Worm (Caenorhabditis elegans) whole organism, L3 larva: ENCODE results near the gene twnk-1.
A peak's percentile ranks its signal among the peaks of the same experiment; 100 is the strongest.

Source experiments
- R02D3.7 ChIP-seq: fragments of 150-350 bp; optimal IDR thresholded peaks from 2 replicates; lab custom pipeline; 2014; ENCODE audit warnings: missing biosample characterization, missing genetic modification characterization
- ZK546.5 ChIP-seq: sonication (generic microtip); optimal IDR thresholded peaks from 2 replicates; lab custom pipeline; 2017; ENCODE audit warnings: missing biosample characterization, missing genetic modification characterization
- aly-2 ChIP-seq: fragments of 150-350 bp; optimal IDR thresholded peaks from 2 replicates; lab custom pipeline; 2014; ENCODE audit warnings: missing biosample characterization, missing genetic modification characterization
- ama-1 ChIP-seq: fragments of 150-350 bp; optimal IDR thresholded peaks from 2 replicates; lab custom pipeline; 2018
- ceh-28 ChIP-seq: fragments of 150-350 bp; optimal IDR thresholded peaks from 2 replicates; lab custom pipeline; 2014; ENCODE audit warnings: missing biosample characterization, missing genetic modification reagents, missing genetic modification characterization
- ceh-82 ChIP-seq: fragments of 150-350 bp; optimal IDR thresholded peaks from 2 replicates; lab custom pipeline; 2014; ENCODE audit warnings: missing biosample characterization, missing genetic modification characterization
- ceh-9 ChIP-seq: sonication (generic microtip); optimal IDR thresholded peaks from 2 replicates; lab custom pipeline; 2018; ENCODE audit warnings: missing biosample characterization, missing genetic modification characterization
- daf-12 ChIP-seq: fragments of 150-350 bp; optimal IDR thresholded peaks from 2 replicates; lab custom pipeline; 2014; ENCODE audit warnings: missing biosample characterization, missing genetic modification reagents, missing genetic modification characterization
- egl-27 ChIP-seq: sonication (generic microtip); optimal IDR thresholded peaks from 4 replicates; lab custom pipeline; 2017; ENCODE audit warnings: missing biosample characterization, missing genetic modification reagents, missing genetic modification characterization
- egl-5 ChIP-seq: fragments of 150-350 bp; optimal IDR thresholded peaks from 2 replicates; lab custom pipeline; 2017; ENCODE audit warnings: missing biosample characterization, missing genetic modification reagents, missing genetic modification characterization, inconsistent platforms
- elt-1 ChIP-seq: fragments of 150-350 bp; optimal IDR thresholded peaks from 2 replicates; lab custom pipeline; 2014; ENCODE audit warnings: missing biosample characterization, missing genetic modification characterization
- elt-2 ChIP-seq: sonication (generic microtip); optimal IDR thresholded peaks from 2 replicates; lab custom pipeline; 2016; ENCODE audit warnings: missing genetic modification reagents, mild to moderate bottlenecking, missing genetic modification characterization, missing compliant biosample characterization
- elt-3 ChIP-seq, 3 experiments: fragments of 150-350 bp in 1 of 3; sonication (generic microtip) in 2 of 3; optimal IDR thresholded peaks; 2 replicates in 2 of 3; 4 replicates in 1 of 3; lab custom pipeline; 2014 to 2017; ENCODE audit warnings: missing biosample characterization in 3 of 3, missing genetic modification characterization in 3 of 3
- eor-1 ChIP-seq, 2 experiments: fragments of 150-350 bp; optimal IDR thresholded peaks; 2 replicates each; lab custom pipeline; 2014 to 2018; ENCODE audit warnings: missing biosample characterization in 2 of 2, missing genetic modification characterization in 2 of 2
- fkh-10 ChIP-seq: sonication (generic microtip); optimal IDR thresholded peaks from 2 replicates; lab custom pipeline; 2017; ENCODE audit warnings: missing biosample characterization, missing genetic modification reagents, missing genetic modification characterization
- fkh-2 ChIP-seq: fragments of 150-350 bp; optimal IDR thresholded peaks from 2 replicates; lab custom pipeline; 2014; ENCODE audit warnings: missing biosample characterization, missing genetic modification reagents, missing genetic modification characterization
- jun-1 ChIP-seq: fragments of 150-350 bp; optimal IDR thresholded peaks from 2 replicates; lab custom pipeline; 2014; ENCODE audit warnings: missing biosample characterization, missing genetic modification reagents, missing genetic modification characterization
- lin-39 ChIP-seq: fragments of 150-350 bp; optimal IDR thresholded peaks from 2 replicates; lab custom pipeline; 2018; ENCODE audit warnings: missing biosample characterization, missing genetic modification reagents, missing genetic modification characterization
- mdl-1 ChIP-seq: fragments of 150-350 bp; optimal IDR thresholded peaks from 2 replicates; lab custom pipeline; 2014; ENCODE audit warnings: missing biosample characterization, missing genetic modification characterization
- mml-1 ChIP-seq: fragments of 150-350 bp; sonication (generic microtip); optimal IDR thresholded peaks from 3 replicates; lab custom pipeline; 2014; ENCODE audit warnings: missing biosample characterization, missing genetic modification characterization
- nfya-1 ChIP-seq: sonication (generic microtip); optimal IDR thresholded peaks from 2 replicates; lab custom pipeline; 2017; ENCODE audit warnings: missing genetic modification characterization, mild to moderate bottlenecking, missing compliant biosample characterization, antibody characterized with exemption, moderate library complexity; ENCODE audit not compliant: insufficient read depth
- nhr-11 ChIP-seq: fragments of 150-350 bp; optimal IDR thresholded peaks from 2 replicates; lab custom pipeline; 2014; ENCODE audit warnings: missing biosample characterization, missing genetic modification characterization
- nhr-12 ChIP-seq: fragments of 150-350 bp; optimal IDR thresholded peaks from 2 replicates; lab custom pipeline; 2014; ENCODE audit warnings: missing biosample characterization, missing genetic modification characterization
- nhr-23 ChIP-seq: fragments of 150-350 bp; optimal IDR thresholded peaks from 2 replicates; lab custom pipeline; 2014; ENCODE audit warnings: missing biosample characterization, missing genetic modification reagents, missing genetic modification characterization
- nhr-237 ChIP-seq: fragments of 150-350 bp; optimal IDR thresholded peaks from 2 replicates; lab custom pipeline; 2014; ENCODE audit warnings: missing biosample characterization, missing genetic modification characterization
- nhr-25 ChIP-seq: sonication (generic microtip); optimal IDR thresholded peaks from 2 replicates; lab custom pipeline; 2017; ENCODE audit warnings: missing biosample characterization, missing genetic modification characterization
- nhr-43 ChIP-seq: sonication (generic microtip); optimal IDR thresholded peaks from 2 replicates; lab custom pipeline; 2016; ENCODE audit warnings: mild to moderate bottlenecking, missing genetic modification characterization, missing compliant biosample characterization; ENCODE audit not compliant: poor library complexity, severe bottlenecking
- nhr-67 ChIP-seq: fragments of 150-350 bp; optimal IDR thresholded peaks from 2 replicates; lab custom pipeline; 2014; ENCODE audit warnings: missing biosample characterization, missing genetic modification characterization
- nhr-76 ChIP-seq: fragments of 150-350 bp; sonication (generic microtip); optimal IDR thresholded peaks from 5 replicates; lab custom pipeline; 2014; ENCODE audit warnings: missing biosample characterization, missing genetic modification characterization
- nhr-77 ChIP-seq: fragments of 150-350 bp; optimal IDR thresholded peaks from 2 replicates; lab custom pipeline; 2014; ENCODE audit warnings: missing biosample characterization, missing genetic modification characterization
- pha-4 ChIP-seq: fragments of 150-350 bp; optimal IDR thresholded peaks from 2 replicates; lab custom pipeline; 2014; ENCODE audit warnings: missing biosample characterization, missing genetic modification reagents, missing genetic modification characterization
- pqm-1 ChIP-seq: fragments of 150-350 bp; optimal IDR thresholded peaks from 2 replicates; lab custom pipeline; 2017; ENCODE audit warnings: missing biosample characterization, missing genetic modification characterization, inconsistent platforms
- sea-2 ChIP-seq: fragments of 150-350 bp; sonication (generic microtip); optimal IDR thresholded peaks from 4 replicates; lab custom pipeline; 2014; ENCODE audit warnings: missing biosample characterization, missing genetic modification reagents, missing genetic modification characterization
- skn-1 ChIP-seq: fragments of 150-350 bp; optimal IDR thresholded peaks from 2 replicates; lab custom pipeline; 2014; ENCODE audit warnings: missing biosample characterization, missing genetic modification characterization
- snpc-4 ChIP-seq: fragments of 150-350 bp; optimal IDR thresholded peaks from 2 replicates; lab custom pipeline; 2014; ENCODE audit warnings: missing biosample characterization, missing genetic modification characterization
- tbx-2 ChIP-seq: sonication (generic microtip); optimal IDR thresholded peaks from 2 replicates; lab custom pipeline; 2016; ENCODE audit warnings: mild to moderate bottlenecking, missing genetic modification characterization, missing compliant biosample characterization
- unc-39 ChIP-seq: sonication (generic microtip); optimal IDR thresholded peaks from 4 replicates; lab custom pipeline; 2017; ENCODE audit warnings: missing biosample characterization, missing genetic modification characterization
- zag-1 ChIP-seq: fragments of 150-350 bp; optimal IDR thresholded peaks from 2 replicates; lab custom pipeline; 2014; ENCODE audit warnings: missing biosample characterization, missing genetic modification characterization
- ztf-11 ChIP-seq: fragments of 150-350 bp; optimal IDR thresholded peaks from 2 replicates; lab custom pipeline; 2014; ENCODE audit warnings: missing biosample characterization, missing genetic modification characterization
- ztf-4 ChIP-seq: fragments of 150-350 bp; optimal IDR thresholded peaks from 2 replicates; lab custom pipeline; 2014; ENCODE audit warnings: missing biosample characterization, missing genetic modification characterization

twnk-1 gene

DNA sequence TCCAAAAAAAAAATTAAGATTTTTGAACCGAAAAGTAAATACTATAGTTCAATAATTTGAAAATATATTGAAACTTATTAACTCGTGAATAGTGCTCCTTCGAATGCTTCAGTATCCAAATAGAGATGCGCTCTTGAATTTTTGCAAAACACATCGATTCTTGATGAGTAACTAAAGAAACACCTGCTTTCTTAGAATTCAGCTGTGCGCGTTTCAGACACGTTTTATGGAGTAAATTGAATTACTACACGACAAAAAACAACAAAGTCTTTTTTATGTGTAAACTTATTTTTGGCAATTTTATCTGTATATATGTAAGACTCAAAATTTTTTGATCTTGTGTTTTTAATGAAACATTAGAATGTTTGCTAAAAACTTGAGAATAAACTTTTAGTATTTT lies 45.5 kb downstream of the twnk-1 start:
- TF ChIP-seq nfya-1 (tag; lab: Kevin White, UChicago): no peak
- no peak for TF ChIP-seq egl-5
- TF ChIP-seq eor-1 (tag; optimal IDR thresholded peaks at IDR 0.05; lab: Kevin White, UChicago): no peak
- TF ChIP-seq ztf-11: no peak
- TF ChIP-seq snpc-4 (tag; lab: Kevin White, UChicago): no peak
- no peak for TF ChIP-seq daf-12 (tag; lab: Kevin White, UChicago)
- TF ChIP-seq nhr-11 (tag; lab: Kevin White, UChicago): no peak
- no peak for TF ChIP-seq fkh-10 (GFP tag; lab: Kevin White, UChicago)
- no peak for TF ChIP-seq ceh-9 (tag; lab: Kevin White, UChicago)
- no peak for TF ChIP-seq nhr-67 (tag; lab: Kevin White, UChicago)
- no peak for TF ChIP-seq lin-39 (tag; lab: Kevin White, UChicago)
- TF ChIP-seq nhr-237 (tag; lab: Kevin White, UChicago): no peak
- TF ChIP-seq mdl-1 (tag; lab: Kevin White, UChicago): no peak
- TF ChIP-seq zag-1 (tag; lab: Kevin White, UChicago): no peak
- no peak for TF ChIP-seq nhr-77 (tag; lab: Kevin White, UChicago)

DNA sequence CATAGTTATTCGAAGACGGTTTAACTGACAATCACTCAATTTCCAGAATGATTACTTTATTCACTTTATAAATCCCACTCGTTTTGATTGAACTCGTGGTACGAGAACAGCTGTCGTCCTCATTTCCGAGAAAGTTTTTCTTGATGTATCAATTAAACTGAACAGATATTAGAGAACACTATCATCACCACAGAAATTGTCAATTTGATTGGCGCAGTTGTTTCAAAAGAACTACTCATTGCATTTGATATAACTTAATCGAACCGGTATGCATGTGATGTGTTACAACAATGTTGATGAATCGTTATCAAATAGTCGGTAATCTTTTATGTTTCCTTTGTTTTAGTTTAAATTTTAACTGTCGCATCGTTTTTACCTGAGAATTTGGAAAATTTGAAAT lies 46.0 kb downstream of the twnk-1 start:
- TF ChIP-seq egl-5: peak; percentile 23
- peak; percentile 14 for TF ChIP-seq nhr-11 (tag; lab: Kevin White, UChicago)
- TF ChIP-seq nfya-1 (tag; lab: Kevin White, UChicago): peak; percentile 24
- TF ChIP-seq nhr-25 (tag; lab: Kevin White, UChicago): no peak

DNA sequence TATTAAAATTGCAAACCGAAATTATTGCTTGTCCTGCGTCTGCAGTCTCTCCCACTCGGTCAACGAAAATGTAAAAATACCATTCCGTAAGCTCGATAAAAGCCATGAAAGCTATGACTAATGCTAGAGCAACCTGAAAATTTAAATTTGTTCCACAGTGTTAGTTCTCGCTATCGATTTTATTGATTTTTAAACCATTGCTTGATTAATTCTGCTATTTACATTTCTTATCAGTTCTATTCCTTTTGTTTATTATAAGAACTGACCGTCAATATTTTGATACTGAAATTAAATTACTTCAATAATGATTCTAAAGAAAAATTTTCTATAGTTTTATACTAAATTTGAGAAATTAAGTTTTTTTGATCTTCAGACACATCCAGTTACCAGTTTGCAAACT lies 48.1 kb downstream of the twnk-1 start:
- TF ChIP-seq sea-2 (no peak), nhr-76 (tag; lab: Kevin White, UChicago) (no peak), pha-4 (tag; lab: Kevin White, UChicago) (peak; percentile 90), ceh-28 (peak; percentile 63), nhr-11 (tag; lab: Kevin White, UChicago) (no peak), skn-1 (tag; lab: Kevin White, UChicago) (no peak), nhr-67 (tag; lab: Kevin White, UChicago) (no peak), nfya-1 (tag; lab: Kevin White, UChicago) (no peak), nhr-23 (tag; lab: Kevin White, UChicago) (no peak), elt-2 (tag; lab: Kevin White, UChicago) (no peak)

DNA sequence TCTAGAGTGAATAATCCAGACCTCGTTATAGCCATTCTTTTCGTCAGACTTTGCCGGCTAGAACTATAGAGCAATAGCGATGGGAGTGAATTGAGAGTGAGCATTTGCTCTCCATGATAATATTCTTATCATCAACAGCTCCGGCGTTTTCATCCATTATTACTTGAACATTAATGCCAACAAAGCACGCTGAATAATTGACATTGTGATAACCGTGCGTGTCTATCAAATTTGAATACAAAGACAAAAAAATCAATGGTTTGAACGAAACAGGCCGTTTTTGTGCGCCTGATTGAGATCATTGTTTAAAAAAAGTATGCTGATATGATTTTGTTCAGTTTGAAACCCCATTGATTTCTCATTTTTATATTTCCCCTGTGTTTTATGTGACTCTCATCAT lies 48.6 kb downstream of the twnk-1 start, which contains the start of gene dct-11:
dct-11 (minus strand) TSS at position 136 of the 400 bp plus-strand sequence.
- TF ChIP-seq ceh-9 (tag; lab: Kevin White, UChicago) (no peak), nhr-12 (tag; lab: Kevin White, UChicago) (no peak), ceh-82 (tag; lab: Kevin White, UChicago) (no peak), pqm-1 (tag; lab: Kevin White, UChicago) (peak; percentile 93), jun-1 (peak; percentile 27), elt-2 (tag; lab: Kevin White, UChicago) (peak; percentile 94), pha-4 (tag; lab: Kevin White, UChicago) (peak; percentile 31)
- TF ChIP-seq, all 47 proteins: peak for 4

DNA sequence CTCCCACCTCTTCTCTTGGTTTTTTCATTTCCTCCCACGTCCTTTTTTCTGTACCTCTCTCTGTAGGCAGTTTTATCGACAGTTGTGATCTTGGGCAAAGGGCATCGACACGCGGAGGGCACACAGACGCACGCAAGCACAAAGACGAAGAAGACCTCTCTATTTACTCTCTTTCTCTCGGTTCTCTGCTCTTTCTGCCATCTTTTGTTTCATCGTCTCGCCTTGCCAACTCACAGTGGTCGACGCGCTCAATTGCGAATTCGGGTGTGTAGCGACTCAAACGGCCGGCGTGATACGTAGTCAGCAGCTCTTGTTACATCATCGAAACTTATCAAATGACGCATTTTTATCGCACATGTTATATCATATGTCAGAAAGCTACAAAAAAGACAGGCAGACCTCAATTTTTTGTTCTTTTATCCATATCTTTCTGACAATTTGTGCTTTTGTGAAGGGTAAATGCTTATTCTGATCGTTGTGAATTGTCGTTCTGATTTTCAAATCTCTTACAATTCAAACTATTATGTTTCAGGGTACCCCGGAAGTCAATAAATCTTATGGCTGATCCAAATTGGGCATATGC lies 50.1 kb downstream of the twnk-1 start, which contains the start of gene puf-9:
puf-9 (plus strand) TSS at position 533 of the 583 bp plus-strand sequence.
- peak; percentile 100 for TF ChIP-seq pha-4 (tag; lab: Kevin White, UChicago)
- peak; percentile 98 for TF ChIP-seq pqm-1 (tag; lab: Kevin White, UChicago)
- TF ChIP-seq elt-2 (tag; lab: Kevin White, UChicago): peak; percentile 99
- peak; percentile 97 for TF ChIP-seq fkh-10 (GFP tag; lab: Kevin White, UChicago)
- peak in 2 of 3 experiments; percentile 95 to 99 for TF ChIP-seq elt-3 (tag; optimal IDR thresholded peaks at IDR 0.05; lab: Kevin White, UChicago)
- TF ChIP-seq egl-5: peak; percentile 97
- TF ChIP-seq nhr-23 (tag; lab: Kevin White, UChicago): peak; percentile 100
- peak; percentile 74 for TF ChIP-seq zag-1 (tag; lab: Kevin White, UChicago)
- peak; percentile 90 for TF ChIP-seq R02D3.7 (tag; lab: Kevin White, UChicago)
- TF ChIP-seq eor-1 (tag; optimal IDR thresholded peaks at IDR 0.05; lab: Kevin White, UChicago): peak in 1 of 2 experiments; percentile 36
- peak; percentile 100 for TF ChIP-seq nhr-25 (tag; lab: Kevin White, UChicago)
- peak; percentile 90 for TF ChIP-seq elt-1
- TF ChIP-seq ZK546.5: peak; percentile 50
- peak; percentile 99 for TF ChIP-seq jun-1
- TF ChIP-seq sea-2: no peak
- peak; percentile 7 for TF ChIP-seq unc-39
- TF ChIP-seq lin-39 (tag; lab: Kevin White, UChicago): peak; percentile 98
- TF ChIP-seq fkh-2 (tag; lab: Kevin White, UChicago): peak; percentile 62
- no peak for TF ChIP-seq aly-2 (tag; lab: Kevin White, UChicago)
- peak; percentile 96 for TF ChIP-seq mdl-1 (tag; lab: Kevin White, UChicago)
- peak; percentile 95 for TF ChIP-seq tbx-2 (tag; lab: Kevin White, UChicago)
- TF ChIP-seq nhr-237 (tag; lab: Kevin White, UChicago): no peak
- TF ChIP-seq egl-27 (tag; lab: Kevin White, UChicago): peak; percentile 95
- TF ChIP-seq mml-1: peak; percentile 36
- peak; percentile 32 for TF ChIP-seq nhr-67 (tag; lab: Kevin White, UChicago)
- peak; percentile 87 for TF ChIP-seq nhr-76 (tag; lab: Kevin White, UChicago)
- no peak for TF ChIP-seq ztf-11
- TF ChIP-seq ama-1 (lab: Kevin White, UChicago): peak; percentile 94
- TF ChIP-seq nhr-43: peak; percentile 97
- peak; percentile 94 for TF ChIP-seq ztf-4
- TF ChIP-seq nfya-1 (tag; lab: Kevin White, UChicago): peak; percentile 98
